Fruit fly (Drosophila melanogaster) whole organism, prepupa: Measurements from ENCODE around the gene yellow-g2.
A peak's percentile ranks its signal among the peaks of the same experiment; 100 is the strongest.

Experiments
- CG10631 ChIP-seq: fragments of 200-800 bp; sonication (Bioruptor generic); optimal IDR thresholded peaks from 2 replicates; lab custom pipeline; 2016; ENCODE audit warnings: missing biosample characterization, missing genetic modification characterization
- acj6 ChIP-seq: fragments of 200-800 bp; sonication (Bioruptor generic); optimal IDR thresholded peaks from 3 replicates; lab custom pipeline; 2016; ENCODE audit warnings: missing biosample characterization, missing genetic modification characterization
- fkh ChIP-seq: fragments of 200-800 bp; sonication (Bioruptor generic); optimal IDR thresholded peaks from 3 replicates; lab custom pipeline; 2017; ENCODE audit warnings: missing biosample characterization, mild to moderate bottlenecking, missing genetic modification characterization, moderate library complexity

dm6 chr3L:2253962-2254662, 22.2 kb upstream of the yellow-g2 start:
- TF ChIP-seq CG10631 (GFP tag; lab: Kevin White, UChicago) (no peak), fkh (peak; percentile 81), acj6 (GFP tag; lab: Kevin White, UChicago) (no peak)
